Worm (Caenorhabditis elegans) whole organism, young adult: Measurements from ENCODE around the gene ztf-20.
A peak's percentile ranks its signal among the peaks of the same experiment; 100 is the strongest.

Source experiments
- B0035.1 ChIP-seq: sonication (generic microtip); optimal IDR thresholded peaks from 2 replicates; lab custom pipeline; 2016; ENCODE audit warnings: missing genetic modification characterization, mild to moderate bottlenecking, missing compliant biosample characterization, missing genotype, missing genetic modification reagents
- B0261.1 ChIP-seq: sonication (generic microtip); optimal IDR thresholded peaks from 2 replicates; lab custom pipeline; 2016; ENCODE audit warnings: mild to moderate bottlenecking, missing genetic modification characterization, moderate library complexity, missing compliant biosample characterization
- B0336.3 ChIP-seq: fragments of 200-800 bp; sonication (Bioruptor generic); IDR thresholded peaks from 2 replicates; pipeline ENCODE4 v1.3.6; 2022; ENCODE audit warnings: missing genetic modification characterization, missing compliant biosample characterization
- D2030.7 ChIP-seq: fragments of 200-800 bp; sonication (Bioruptor generic); IDR thresholded peaks from 2 replicates; pipeline ENCODE4 v1.3.6; 2022; ENCODE audit warnings: missing genetic modification reagents, missing genetic modification characterization, missing compliant biosample characterization
- F57C9.4 ChIP-seq: sonication (generic microtip); optimal IDR thresholded peaks from 2 replicates; lab custom pipeline; 2017; ENCODE audit warnings: mild to moderate bottlenecking, missing genetic modification characterization, missing compliant biosample characterization
- K12H6.12 ChIP-seq: fragments of 200-800 bp; sonication (Bioruptor generic); optimal IDR thresholded peaks from 2 replicates; lab custom pipeline; 2018; ENCODE audit warnings: mild to moderate bottlenecking, missing genetic modification characterization, missing compliant biosample characterization
- ZK185.1 ChIP-seq: sonication (generic microtip); optimal IDR thresholded peaks from 2 replicates; lab custom pipeline; 2016; ENCODE audit warnings: mild to moderate bottlenecking, missing genetic modification characterization, missing compliant biosample characterization; ENCODE audit not compliant: poor library complexity, severe bottlenecking
- aptf-2 ChIP-seq: fragments of 200-800 bp; sonication (Bioruptor generic); conservative IDR thresholded peaks from 2 replicates; pipeline ENCODE4 v1.3.6; 2022; ENCODE audit warnings: missing genetic modification reagents, missing genetic modification characterization, missing compliant biosample characterization
- athp-1 ChIP-seq: sonication (generic microtip); optimal IDR thresholded peaks from 2 replicates; lab custom pipeline; 2017; ENCODE audit warnings: mild to moderate bottlenecking, missing genetic modification characterization, missing compliant biosample characterization
- attf-3 ChIP-seq: fragments of 200-800 bp; sonication (Bioruptor generic); conservative IDR thresholded peaks from 2 replicates; pipeline ENCODE4 v1.3.6; 2022; ENCODE audit warnings: missing genetic modification reagents, missing genetic modification characterization, missing compliant biosample characterization
- ccch-3 ChIP-seq: fragments of 200-800 bp; sonication (Bioruptor generic); optimal IDR thresholded peaks from 2 replicates; lab custom pipeline; 2018; ENCODE audit warnings: mild to moderate bottlenecking, missing genetic modification characterization, missing compliant biosample characterization
- cebp-1 ChIP-seq, 2 experiments: fragments of 200-800 bp in 1 of 2; sonication (Bioruptor generic) in 1 of 2; sonication (generic microtip) in 1 of 2; IDR thresholded peaks in 1 of 2; optimal IDR thresholded peaks in 1 of 2; 2 replicates each; pipeline versions ENCODE4 v1.3.6 to Lab custom; 2017 to 2022; ENCODE audit warnings: missing compliant biosample characterization in 2 of 2, missing genetic modification characterization in 2 of 2, mild to moderate bottlenecking in 1 of 2, missing genetic modification reagents in 1 of 2, moderate library complexity in 1 of 2
- cebp-2 ChIP-seq: fragments of 200-800 bp; sonication (Bioruptor generic); IDR thresholded peaks from 2 replicates; pipeline ENCODE4 v1.3.6; 2022; ENCODE audit warnings: missing genetic modification characterization, missing compliant biosample characterization
- ceh-58 ChIP-seq: fragments of 200-800 bp; sonication (Bioruptor generic); IDR thresholded peaks from 2 replicates; pipeline ENCODE4 v1.3.6; 2022; ENCODE audit warnings: missing genetic modification characterization, missing compliant biosample characterization
- ceh-91 ChIP-seq: fragments of 200-800 bp; sonication (Bioruptor generic); IDR thresholded peaks from 2 replicates; pipeline ENCODE4 v1.3.6; 2022; ENCODE audit warnings: missing genetic modification reagents, missing genetic modification characterization, missing compliant biosample characterization
- chd-7 ChIP-seq: sonication (generic microtip); optimal IDR thresholded peaks from 2 replicates; lab custom pipeline; 2016; ENCODE audit warnings: mild to moderate bottlenecking, missing genetic modification characterization, moderate library complexity, missing compliant biosample characterization
- die-1 ChIP-seq: sonication (generic microtip); optimal IDR thresholded peaks from 2 replicates; lab custom pipeline; 2016; ENCODE audit warnings: missing genotype, mild to moderate bottlenecking, missing genetic modification characterization, missing compliant biosample characterization
- dox-1 ChIP-seq: fragments of 200-800 bp; sonication (Bioruptor generic); IDR thresholded peaks from 2 replicates; pipeline ENCODE4 v1.3.6; 2022; ENCODE audit warnings: missing genetic modification reagents, missing genetic modification characterization, missing compliant biosample characterization
- efl-1 ChIP-seq: fragments of 150-350 bp; optimal IDR thresholded peaks from 2 replicates; lab custom pipeline; 2014; ENCODE audit warnings: missing biosample characterization, missing genetic modification reagents, missing genetic modification characterization
- egrh-3 ChIP-seq: fragments of 200-800 bp; sonication (Bioruptor generic); IDR thresholded peaks from 2 replicates; pipeline ENCODE4 v1.3.6; 2022; ENCODE audit warnings: missing genetic modification reagents, missing genetic modification characterization, missing compliant biosample characterization
- hmg-1.2 ChIP-seq: fragments of 200-800 bp; sonication (Bioruptor generic); IDR thresholded peaks from 2 replicates; pipeline ENCODE4 v1.3.6; 2022; ENCODE audit warnings: missing genetic modification reagents, missing genetic modification characterization, missing compliant biosample characterization
- hrde-1 ChIP-seq: sonication (generic microtip); optimal IDR thresholded peaks from 2 replicates; lab custom pipeline; 2016; ENCODE audit warnings: missing genetic modification characterization, mild to moderate bottlenecking, missing compliant biosample characterization, moderate library complexity, missing genotype, missing genetic modification reagents, borderline replicate concordance
- lag-1 ChIP-seq: fragments of 200-800 bp; sonication (Bioruptor generic); IDR thresholded peaks from 2 replicates; pipeline ENCODE4 v1.3.6; 2022; ENCODE audit warnings: missing genetic modification reagents, missing genetic modification characterization, missing compliant biosample characterization
- lin-26 ChIP-seq: fragments of 200-800 bp; sonication (Bioruptor generic); IDR thresholded peaks from 2 replicates; pipeline ENCODE4 v1.3.6; 2022; ENCODE audit warnings: missing genetic modification reagents, missing genetic modification characterization, missing compliant biosample characterization
- lin-54 ChIP-seq: fragments of 200-800 bp; sonication (Bioruptor generic); optimal IDR thresholded peaks from 2 replicates; lab custom pipeline; 2018; ENCODE audit warnings: mild to moderate bottlenecking, missing genetic modification characterization, missing compliant biosample characterization
- lsy-27 ChIP-seq: sonication (generic microtip); optimal IDR thresholded peaks from 2 replicates; lab custom pipeline; 2017; ENCODE audit warnings: missing genetic modification characterization, mild to moderate bottlenecking, missing compliant biosample characterization, antibody characterized with exemption, missing genotype, borderline replicate concordance; ENCODE audit not compliant: insufficient read depth
- madf-8 ChIP-seq: fragments of 200-800 bp; sonication (Bioruptor generic); conservative IDR thresholded peaks from 2 replicates; pipeline ENCODE4 v1.3.6; 2022; ENCODE audit warnings: missing genetic modification reagents, missing genetic modification characterization, missing compliant biosample characterization
- mcd-1 ChIP-seq: fragments of 200-800 bp; sonication (Bioruptor generic); IDR thresholded peaks from 2 replicates; pipeline ENCODE4 v1.3.6; 2022; ENCODE audit warnings: missing genetic modification reagents, missing genetic modification characterization, missing compliant biosample characterization
- mes-4 ChIP-seq: sonication (generic microtip); optimal IDR thresholded peaks from 2 replicates; lab custom pipeline; 2016; ENCODE audit warnings: missing genotype, missing genetic modification characterization, missing compliant biosample characterization
- nfya-2 ChIP-seq: fragments of 200-800 bp; sonication (Bioruptor generic); IDR thresholded peaks from 2 replicates; pipeline ENCODE4 v1.3.6; 2022; ENCODE audit warnings: missing genetic modification reagents, missing genetic modification characterization, missing compliant biosample characterization
- nfyb-1 ChIP-seq: fragments of 200-800 bp; sonication (Bioruptor generic); IDR thresholded peaks from 2 replicates; pipeline ENCODE4 v1.3.6; 2022; ENCODE audit warnings: missing genetic modification reagents, missing genetic modification characterization, missing compliant biosample characterization
- nhr-179 ChIP-seq: sonication (generic microtip); optimal IDR thresholded peaks from 2 replicates; lab custom pipeline; 2016; ENCODE audit warnings: mild to moderate bottlenecking, missing genetic modification characterization, missing compliant biosample characterization
- pbrm-1 ChIP-seq: fragments of 200-800 bp; sonication (Bioruptor generic); IDR thresholded peaks from 2 replicates; pipeline ENCODE4 v1.3.6; 2022; ENCODE audit warnings: missing genetic modification reagents, missing genetic modification characterization, missing compliant biosample characterization
- rec-8 ChIP-seq, 2 experiments: sonication (generic microtip); optimal IDR thresholded peaks; 2 replicates each; lab custom pipeline; 2016; ENCODE audit warnings: mild to moderate bottlenecking in 2 of 2, missing genetic modification characterization in 2 of 2, missing genetic modification reagents in 2 of 2, missing genotype in 2 of 2, missing biosample characterization in 1 of 2, missing compliant biosample characterization in 1 of 2, moderate library complexity in 1 of 2
- sdz-38 ChIP-seq: sonication (generic microtip); optimal IDR thresholded peaks from 2 replicates; lab custom pipeline; 2016; ENCODE audit warnings: missing genotype, missing genetic modification characterization, missing compliant biosample characterization
- sea-2 ChIP-seq: fragments of 200-800 bp; sonication (Bioruptor generic); IDR thresholded peaks from 2 replicates; pipeline ENCODE4 v1.3.6; 2022; ENCODE audit warnings: missing genetic modification characterization, missing compliant biosample characterization
- snpc-1.3 ChIP-seq: sonication (generic microtip); optimal IDR thresholded peaks from 2 replicates; lab custom pipeline; 2017; ENCODE audit warnings: missing genetic modification characterization, mild to moderate bottlenecking, missing compliant biosample characterization, antibody characterized with exemption, moderate library complexity, missing genotype, missing genetic modification reagents; ENCODE audit not compliant: insufficient read depth
- snpc-4 ChIP-seq, 5 experiments: fragments of 150-350 bp in 1 of 5; sonication (generic microtip) in 4 of 5; optimal IDR thresholded peaks; 2 replicates each; lab custom pipeline; 2014 to 2018; ENCODE audit warnings: missing genetic modification characterization in 5 of 5, missing biosample characterization in 3 of 5, antibody characterized with exemption in 2 of 5, mild to moderate bottlenecking in 2 of 5, missing compliant biosample characterization in 2 of 5, missing genotype in 2 of 5, moderate library complexity in 2 of 5, missing genetic modification reagents in 1 of 5
- unc-130 ChIP-seq: sonication (generic microtip); optimal IDR thresholded peaks from 2 replicates; lab custom pipeline; 2016; ENCODE audit warnings: missing genetic modification reagents, missing genetic modification characterization, missing compliant biosample characterization
- zfh-2 ChIP-seq: fragments of 200-800 bp; sonication (Bioruptor generic); conservative IDR thresholded peaks from 2 replicates; pipeline ENCODE4 v1.3.6; 2022; ENCODE audit warnings: missing genetic modification reagents, missing genetic modification characterization, missing compliant biosample characterization
- ztf-18 ChIP-seq: sonication (generic microtip); optimal IDR thresholded peaks from 2 replicates; lab custom pipeline; 2016; ENCODE audit warnings: missing genotype, mild to moderate bottlenecking, missing genetic modification characterization, missing compliant biosample characterization
- ztf-22 ChIP-seq: fragments of 200-800 bp; sonication (Bioruptor generic); optimal IDR thresholded peaks from 2 replicates; lab custom pipeline; 2018; ENCODE audit warnings: mild to moderate bottlenecking, missing genetic modification characterization, moderate library complexity, missing compliant biosample characterization

ztf-20 gene

DNA sequence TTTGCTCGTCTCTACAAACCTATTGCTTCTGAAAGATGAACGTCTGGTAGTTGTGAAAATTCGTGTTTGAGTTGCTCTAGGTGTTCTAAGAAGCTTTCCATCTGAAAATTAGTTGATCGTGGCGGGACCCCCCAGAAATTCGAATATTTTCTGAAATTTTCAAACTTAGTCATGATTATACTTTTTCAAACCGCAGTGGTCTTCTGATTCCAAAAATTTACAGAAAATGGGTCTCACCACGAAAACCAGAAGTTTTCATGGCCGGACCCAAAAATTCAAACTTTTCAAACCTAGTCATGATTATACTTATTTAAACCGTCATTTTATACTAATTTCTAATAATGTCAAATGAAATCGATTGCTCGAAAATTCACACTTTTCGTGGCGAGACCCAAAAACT, at the start of gene ztf-20:
Gene ztf-20, minus strand, starts transcription at position 101 of the 400 bp plus-strand sequence.
- no peak for TF ChIP-seq dox-1 (GFP tag; lab: Robert Waterston, UW)
- no peak for TF ChIP-seq ccch-3
- TF ChIP-seq B0261.1 (tag; lab: Kevin White, UChicago), result no peak
- TF ChIP-seq attf-3 (GFP tag; lab: Robert Waterston, UW), result no peak
- TF ChIP-seq hmg-1.2 (GFP tag; lab: Robert Waterston, UW), result no peak
- no peak for TF ChIP-seq efl-1 (GFP tag; lab: Kevin White, UChicago)
- no peak for TF ChIP-seq mcd-1
- no peak for TF ChIP-seq F57C9.4
- no peak for TF ChIP-seq snpc-4 (GFP tag; optimal IDR thresholded peaks at IDR 0.05; lab: Kevin White, UChicago)
- no peak for TF ChIP-seq snpc-4 (tag; optimal IDR thresholded peaks at IDR 0.05; lab: Kevin White, UChicago)
- TF ChIP-seq nfya-2 (GFP tag; lab: Robert Waterston, UW), result no peak
- no peak for TF ChIP-seq snpc-1.3 (tag; lab: Kevin White, UChicago)

DNA sequence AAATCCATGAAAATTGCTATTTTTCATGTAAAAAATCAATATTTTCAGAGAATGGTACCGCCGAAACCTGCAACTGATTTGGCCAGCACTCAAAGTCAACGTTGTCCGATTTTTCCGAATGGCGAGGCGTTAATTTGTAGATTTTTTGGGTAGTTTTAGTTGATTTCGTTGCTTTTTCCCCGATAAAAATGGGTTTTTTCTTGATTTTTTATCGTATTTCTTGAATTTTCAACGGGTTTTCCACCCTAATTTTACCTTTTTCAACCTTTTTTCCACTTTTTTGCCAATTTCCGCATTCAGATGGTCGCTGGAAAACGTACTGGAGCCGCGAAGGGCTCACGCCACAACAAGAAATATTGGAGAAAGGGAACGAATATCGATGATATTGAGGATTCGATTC, 41.7 kb upstream of the ztf-20 start, which contains the start of gene Y39B6A.33:
Gene Y39B6A.33, plus strand, starts transcription at position 301 of the 400 bp plus-strand sequence.
- no peak for TF ChIP-seq athp-1 (tag; lab: Kevin White, UChicago)
- no peak for TF ChIP-seq D2030.7 (GFP tag; lab: Robert Waterston, UW)
- TF ChIP-seq lin-54 (GFP tag; lab: Kevin White, UChicago), result no peak
- TF ChIP-seq lsy-27 (tag; lab: Kevin White, UChicago), result no peak
- TF ChIP-seq rec-8 (tag; optimal IDR thresholded peaks at IDR 0.05; lab: Kevin White, UChicago), result no peak
- TF ChIP-seq nhr-179 (tag; lab: Kevin White, UChicago), result no peak
- TF ChIP-seq sdz-38 (tag; lab: Kevin White, UChicago), result no peak
- TF ChIP-seq sea-2 (GFP tag; lab: Robert Waterston, UW), result no peak
- no peak for TF ChIP-seq egrh-3
- TF ChIP-seq aptf-2, result no peak
- TF ChIP-seq F57C9.4, result no peak
- no peak for TF ChIP-seq ceh-58 (GFP tag; lab: Robert Waterston, UW)
- TF ChIP-seq nfya-2 (GFP tag; lab: Robert Waterston, UW), result no peak
- no peak for TF ChIP-seq hrde-1
- no peak for TF ChIP-seq lin-26
- no peak for TF ChIP-seq lag-1 (GFP tag; lab: Robert Waterston, UW)

DNA sequence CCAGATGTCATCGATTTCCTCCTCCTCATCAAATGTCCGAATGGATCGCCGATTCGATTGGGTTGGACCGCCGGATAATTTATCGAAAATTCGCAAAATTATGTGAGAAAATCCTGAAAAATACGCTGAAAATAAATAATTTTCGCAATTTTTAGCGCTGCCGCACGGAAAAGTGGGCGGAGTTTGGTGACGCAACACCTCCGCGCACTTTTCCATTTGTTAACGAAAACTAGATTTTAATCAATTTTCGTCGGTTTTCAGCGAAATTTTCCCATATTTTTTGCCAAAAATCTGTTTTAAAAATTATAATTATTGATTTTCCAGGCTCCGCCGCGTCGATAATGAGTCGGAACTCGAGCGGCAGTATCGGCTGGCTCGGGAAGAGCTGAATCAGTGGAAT, 41.0 kb upstream of the ztf-20 start, which contains the start of gene Y39B6A.34:
Gene Y39B6A.34, plus strand, starts transcription at position 3 of the 400 bp plus-strand sequence.
- no peak for TF ChIP-seq cebp-1 (GFP tag; IDR thresholded peaks at IDR 0.05; lab: Robert Waterston, UW)
- TF ChIP-seq cebp-1 (tag; optimal IDR thresholded peaks at IDR 0.05; lab: Kevin White, UChicago), result peak; percentile 55
- TF ChIP-seq unc-130 (GFP tag; lab: Kevin White, UChicago), result no peak
- no peak for TF ChIP-seq ztf-22 (GFP tag; lab: Kevin White, UChicago)
- no peak for TF ChIP-seq madf-8 (GFP tag; lab: Robert Waterston, UW)
- TF ChIP-seq B0336.3 (GFP tag; lab: Robert Waterston, UW), result peak; percentile 58
- peak in 1 of 2 experiments; percentile 13 for TF ChIP-seq rec-8 (tag; optimal IDR thresholded peaks at IDR 0.05; lab: Kevin White, UChicago)
- no peak for TF ChIP-seq B0035.1 (tag; lab: Kevin White, UChicago)
- TF ChIP-seq lin-54 (GFP tag; lab: Kevin White, UChicago), result peak; percentile 7
- TF ChIP-seq ceh-91 (GFP tag; lab: Robert Waterston, UW), result 0 out of 2 replicates have a peak, but pooled peaks have one; percentile 17
- no peak for TF ChIP-seq ZK185.1 (tag; lab: Kevin White, UChicago)
- peak; percentile 71 for TF ChIP-seq K12H6.12 (tag; lab: Kevin White, UChicago)
- peak; percentile 39 for TF ChIP-seq snpc-1.3 (tag; lab: Kevin White, UChicago)
- TF ChIP-seq ztf-18 (tag; lab: Kevin White, UChicago), result peak; percentile 57
- TF ChIP-seq zfh-2 (GFP tag; lab: Robert Waterston, UW), result 0 out of 2 replicates have a peak, but pooled peaks have one; percentile 19
- no peak for TF ChIP-seq snpc-4 (GFP tag; optimal IDR thresholded peaks at IDR 0.05; lab: Kevin White, UChicago)
- TF ChIP-seq snpc-4 (tag; optimal IDR thresholded peaks at IDR 0.05; lab: Kevin White, UChicago), result no peak
- no peak for TF ChIP-seq aptf-2
- TF ChIP-seq mes-4 (tag; lab: Kevin White, UChicago), result no peak
- peak; percentile 56 for TF ChIP-seq dox-1 (GFP tag; lab: Robert Waterston, UW)
- TF ChIP-seq sea-2 (GFP tag; lab: Robert Waterston, UW), result no peak
- 0 out of 2 replicates have a peak, but pooled peaks have one; percentile 25 for TF ChIP-seq pbrm-1
- TF ChIP-seq D2030.7 (GFP tag; lab: Robert Waterston, UW), result 0 out of 2 replicates have a peak, but pooled peaks have one; percentile 15
- no peak for TF ChIP-seq chd-7 (tag; lab: Kevin White, UChicago)
- no peak for TF ChIP-seq sdz-38 (tag; lab: Kevin White, UChicago)
- no peak for TF ChIP-seq die-1 (tag; lab: Kevin White, UChicago)
- TF ChIP-seq nfyb-1 (GFP tag; lab: Robert Waterston, UW), result no peak
- no peak for TF ChIP-seq cebp-2
- TF ChIP-seq nhr-179 (tag; lab: Kevin White, UChicago), result no peak
